Fruit fly (Drosophila melanogaster) whole organism, embryonic: ENCODE measurements around the gene Zip89B.

Experiments used
- Antp ChIP-seq: fragments of 200-800 bp; sonication (Bioruptor generic); optimal IDR thresholded peaks from 3 replicates; lab custom pipeline; 2016; ENCODE audit warnings: missing biosample characterization, missing genetic modification characterization
- Atf-2 ChIP-seq: fragments of 200-800 bp; sonication (Bioruptor generic); optimal IDR thresholded peaks from 2 replicates; lab custom pipeline; 2016; ENCODE audit warnings: missing biosample characterization, missing genetic modification characterization
- CG10209 ChIP-seq: fragments of 200-800 bp; sonication (Bioruptor generic); optimal IDR thresholded peaks from 3 replicates; lab custom pipeline; 2017; ENCODE audit warnings: missing biosample characterization, mild to moderate bottlenecking, missing genetic modification characterization, missing genetic modification reagents
- CG10543 ChIP-seq: fragments of 200-800 bp; sonication (Bioruptor generic); optimal IDR thresholded peaks from 3 replicates; lab custom pipeline; 2017; ENCODE audit warnings: missing biosample characterization, mild to moderate bottlenecking, missing genetic modification characterization, moderate library complexity
- CG11456 ChIP-seq: fragments of 200-800 bp; sonication (Bioruptor generic); IDR thresholded peaks from 3 replicates; pipeline ENCODE4 v1.3.6; 2022; ENCODE audit warnings: missing biosample characterization, missing genetic modification characterization
- CG1233 ChIP-seq: fragments of 200-800 bp; sonication (Bioruptor generic); optimal IDR thresholded peaks from 4 replicates; lab custom pipeline; 2018; ENCODE audit warnings: missing biosample characterization, mild to moderate bottlenecking, missing genetic modification characterization
- CG12659 ChIP-seq: fragments of 200-800 bp; sonication (Bioruptor generic); optimal IDR thresholded peaks from 3 replicates; lab custom pipeline; 2017; ENCODE audit warnings: mild to moderate bottlenecking, missing biosample characterization, missing genetic modification reagents, missing genetic modification characterization
- CG17829 ChIP-seq: fragments of 200-800 bp; optimal IDR thresholded peaks from 2 replicates; lab custom pipeline; 2019; ENCODE audit warnings: missing biosample characterization, mild to moderate bottlenecking, missing genetic modification characterization, moderate library complexity
- CG18619 ChIP-seq: fragments of 200-800 bp; sonication (Bioruptor generic); optimal IDR thresholded peaks from 3 replicates; lab custom pipeline; 2017; ENCODE audit warnings: missing biosample characterization, mild to moderate bottlenecking, missing genetic modification characterization
- CG31365 ChIP-seq: fragments of 200-800 bp; sonication (Bioruptor generic); optimal IDR thresholded peaks from 2 replicates; lab custom pipeline; 2018; ENCODE audit warnings: missing biosample characterization, mild to moderate bottlenecking, missing genetic modification characterization
- CG3838 ChIP-seq: fragments of 200-800 bp; sonication (Bioruptor generic); optimal IDR thresholded peaks from 3 replicates; lab custom pipeline; 2016; ENCODE audit warnings: missing biosample characterization, missing genetic modification characterization
- CG3847 ChIP-seq: fragments of 200-800 bp; sonication (Bioruptor generic); IDR thresholded peaks from 2 replicates; pipeline ENCODE4 v1.3.6; 2022; ENCODE audit warnings: missing biosample characterization, missing genetic modification characterization
- CG4328 ChIP-seq: fragments of 200-800 bp; sonication (Bioruptor generic); optimal IDR thresholded peaks from 3 replicates; lab custom pipeline; 2017; ENCODE audit warnings: missing biosample characterization, missing genetic modification reagents, missing genetic modification characterization
- CG7786 ChIP-seq: fragments of 200-800 bp; sonication (Bioruptor generic); optimal IDR thresholded peaks from 2 replicates; lab custom pipeline; 2016; ENCODE audit warnings: missing biosample characterization, missing genetic modification characterization
- CG7987 ChIP-seq: fragments of 200-800 bp; sonication (Bioruptor generic); optimal IDR thresholded peaks from 2 replicates; lab custom pipeline; 2018; ENCODE audit warnings: missing biosample characterization, mild to moderate bottlenecking, missing genetic modification characterization, moderate library complexity
- CG8281 ChIP-seq: fragments of 200-800 bp; sonication (Bioruptor generic); optimal IDR thresholded peaks from 2 replicates; lab custom pipeline; 2018; ENCODE audit warnings: missing biosample characterization, mild to moderate bottlenecking, missing genetic modification characterization, moderate library complexity
- CG8290 ChIP-seq, 3 experiments: fragments of 200-800 bp; sonication (Bioruptor generic); optimal IDR thresholded peaks; 2 replicates each; lab custom pipeline; 2016 to 2019; ENCODE audit warnings: missing biosample characterization in 3 of 3, missing genetic modification characterization in 3 of 3, mild to moderate bottlenecking in 2 of 3, moderate library complexity in 1 of 3
- D ChIP-seq, 2 experiments: fragments of 200-800 bp in 1 of 2; fragments of >200 bp in 1 of 2; sonication (Bioruptor generic) in 1 of 2; optimal IDR thresholded peaks; 2 replicates in 1 of 2; 3 replicates in 1 of 2; lab custom pipeline; 2017; ENCODE audit warnings: mild to moderate bottlenecking in 1 of 2, missing biosample characterization in 1 of 2, missing genetic modification characterization in 1 of 2, missing genetic modification reagents in 1 of 2
- Dbx ChIP-seq: fragments of 200-800 bp; sonication (Bioruptor generic); IDR thresholded peaks from 3 replicates; pipeline ENCODE4 v1.3.6; 2022; ENCODE audit warnings: missing biosample characterization, missing genetic modification characterization
- Dek ChIP-seq: fragments of 200-800 bp; sonication (Bioruptor generic); optimal IDR thresholded peaks from 3 replicates; lab custom pipeline; 2019; ENCODE audit warnings: missing biosample characterization, mild to moderate bottlenecking, missing genetic modification characterization, moderate library complexity
- Dip3 ChIP-seq: fragments of 200-800 bp; sonication (Bioruptor generic); optimal IDR thresholded peaks from 3 replicates; lab custom pipeline; 2016; ENCODE audit warnings: missing biosample characterization, missing genetic modification characterization
- Gug ChIP-seq: fragments of 200-800 bp; sonication (Bioruptor generic); IDR thresholded peaks from 4 replicates; pipeline ENCODE4 v1.3.6; 2022; ENCODE audit warnings: missing biosample characterization, missing genetic modification characterization
- Hr51 ChIP-seq, 2 experiments: fragments of 200-800 bp; sonication (Bioruptor generic); optimal IDR thresholded peaks; 2 replicates in 1 of 2; 3 replicates in 1 of 2; lab custom pipeline; 2016 to 2018; ENCODE audit warnings: missing biosample characterization in 2 of 2, missing genetic modification characterization in 2 of 2, mild to moderate bottlenecking in 1 of 2, moderate library complexity in 1 of 2
- Med ChIP-seq: fragments of 200-800 bp; sonication (Bioruptor generic); peaks from one replicate; lab custom pipeline; 2016; ENCODE audit warnings: missing biosample characterization, missing genetic modification characterization, mild to moderate bottlenecking, inconsistent platforms, moderate library complexity
- NFAT ChIP-seq: fragments of 200-800 bp; sonication (Bioruptor generic); IDR thresholded peaks from 2 replicates; pipeline ENCODE4 v1.3.6; 2022; ENCODE audit warnings: missing biosample characterization, missing genetic modification characterization
- Ptx1 ChIP-seq: fragments of 200-800 bp; sonication (Bioruptor generic); IDR thresholded peaks from 2 replicates; pipeline ENCODE4 v1.3.6; 2022; ENCODE audit warnings: missing biosample characterization, missing genetic modification characterization
- Rfx ChIP-seq: fragments of 200-800 bp; sonication (Bioruptor generic); IDR thresholded peaks from 2 replicates; pipeline ENCODE4 v1.3.6; 2022; ENCODE audit warnings: missing biosample characterization, missing genetic modification characterization
- Sox102F ChIP-seq: fragments of 200-800 bp; sonication (Bioruptor generic); optimal IDR thresholded peaks from 2 replicates; lab custom pipeline; 2018; ENCODE audit warnings: missing biosample characterization, mild to moderate bottlenecking, missing genetic modification characterization, moderate library complexity
- Usf ChIP-seq: fragments of 200-800 bp; sonication (Bioruptor generic); optimal IDR thresholded peaks from 2 replicates; lab custom pipeline; 2017; ENCODE audit warnings: missing genotype, missing biosample characterization, missing genetic modification characterization
- bowl ChIP-seq: fragments of 200-800 bp; sonication (Bioruptor generic); IDR thresholded peaks from 2 replicates; pipeline ENCODE4 v1.3.6; 2022; ENCODE audit warnings: missing biosample characterization, missing genetic modification characterization
- btn ChIP-seq: fragments of 200-800 bp; sonication (Bioruptor generic); optimal IDR thresholded peaks from 2 replicates; lab custom pipeline; 2016; ENCODE audit warnings: missing biosample characterization, missing genetic modification characterization
- cato ChIP-seq: fragments of 200-800 bp; sonication (Bioruptor generic); optimal IDR thresholded peaks from 2 replicates; lab custom pipeline; 2016; ENCODE audit warnings: missing biosample characterization, missing genetic modification characterization, borderline replicate concordance
- chif ChIP-seq, 2 experiments: fragments of 200-800 bp; sonication (Bioruptor generic); optimal IDR thresholded peaks; 3 replicates each; lab custom pipeline; 2016; ENCODE audit warnings: missing biosample characterization in 2 of 2, missing genetic modification characterization in 2 of 2
- ci ChIP-seq: fragments of 200-800 bp; sonication (Bioruptor generic); IDR thresholded peaks from 3 replicates; pipeline ENCODE4 v1.3.6; 2022; ENCODE audit warnings: missing biosample characterization, missing genetic modification characterization
- cwo ChIP-seq: fragments of 200-800 bp; sonication (Bioruptor generic); optimal IDR thresholded peaks from 3 replicates; lab custom pipeline; 2017; ENCODE audit warnings: missing biosample characterization, missing genetic modification characterization, mild to moderate bottlenecking, moderate library complexity, missing genetic modification reagents
- fu2 ChIP-seq: fragments of 200-800 bp; sonication (Bioruptor generic); optimal IDR thresholded peaks from 2 replicates; lab custom pipeline; 2016; ENCODE audit warnings: missing biosample characterization, missing genetic modification characterization
- grau ChIP-seq: fragments of 200-800 bp; optimal IDR thresholded peaks from 3 replicates; lab custom pipeline; 2019; ENCODE audit warnings: missing biosample characterization, mild to moderate bottlenecking, missing genetic modification characterization, moderate library complexity
- lilli ChIP-seq: fragments of 200-800 bp; sonication (Bioruptor generic); optimal IDR thresholded peaks from 3 replicates; lab custom pipeline; 2016; ENCODE audit warnings: missing biosample characterization, missing genetic modification characterization
- org-1 ChIP-seq: fragments of 200-800 bp; sonication (Bioruptor generic); optimal IDR thresholded peaks from 2 replicates; lab custom pipeline; 2017; ENCODE audit warnings: missing biosample characterization, missing genetic modification characterization
- p53 ChIP-seq: fragments of 200-800 bp; sonication (Bioruptor generic); optimal IDR thresholded peaks from 2 replicates; lab custom pipeline; 2016; ENCODE audit warnings: missing biosample characterization, missing genetic modification characterization
- phol ChIP-seq: fragments of 200-800 bp; sonication (Bioruptor generic); optimal IDR thresholded peaks from 3 replicates; lab custom pipeline; 2018; ENCODE audit warnings: missing biosample characterization, mild to moderate bottlenecking, missing genetic modification characterization, moderate library complexity
- ranshi ChIP-seq: fragments of 200-800 bp; sonication (Bioruptor generic); IDR thresholded peaks from 2 replicates; pipeline ENCODE4 v1.3.6; 2022; ENCODE audit warnings: missing biosample characterization, missing genetic modification characterization
- schlank ChIP-seq: fragments of 200-800 bp; sonication (Bioruptor generic); optimal IDR thresholded peaks from 2 replicates; lab custom pipeline; 2018; ENCODE audit warnings: missing biosample characterization, mild to moderate bottlenecking, missing genetic modification characterization
- slbo ChIP-seq: fragments of 200-800 bp; sonication (Bioruptor generic); IDR thresholded peaks from 2 replicates; pipeline ENCODE4 v1.3.6; 2022; ENCODE audit warnings: missing biosample characterization, missing genetic modification characterization
- sr ChIP-seq: fragments of 200-800 bp; sonication (Bioruptor generic); IDR thresholded peaks from 3 replicates; pipeline ENCODE4 v1.3.6; 2022; ENCODE audit warnings: missing biosample characterization, missing genetic modification characterization
- sug ChIP-seq: fragments of 200-800 bp; optimal IDR thresholded peaks from 2 replicates; lab custom pipeline; 2019; ENCODE audit warnings: missing biosample characterization, mild to moderate bottlenecking, missing genetic modification characterization, moderate library complexity
- tin ChIP-seq: fragments of 200-800 bp; sonication (Bioruptor generic); optimal IDR thresholded peaks from 3 replicates; lab custom pipeline; 2016; ENCODE audit warnings: missing biosample characterization, missing genetic modification characterization
- tx ChIP-seq: fragments of 200-800 bp; sonication (Bioruptor generic); optimal IDR thresholded peaks from 2 replicates; lab custom pipeline; 2016; ENCODE audit warnings: missing biosample characterization, missing genetic modification characterization
- unpg ChIP-seq: fragments of 200-800 bp; sonication (Bioruptor generic); optimal IDR thresholded peaks from 3 replicates; lab custom pipeline; 2018; ENCODE audit warnings: missing biosample characterization, mild to moderate bottlenecking, missing genetic modification characterization, moderate library complexity

The Zip89B gene

dm6 chr3R:16355393-16355943 lies 49.9 kb downstream of the Zip89B start (continued):
- TF ChIP-seq Dbx (GFP tag; lab: Robert Waterston, UW) (peak; percentile 77; the same call in 2 of the 3 replicates), grau (tag; lab: Kevin White, UChicago) (peak; percentile 29), bowl (0 out of 2 replicates have a peak, but pooled peaks have one; percentile 22), CG17829 (no peak), Ptx1 (GFP tag; lab: Robert Waterston, UW) (peak; percentile 29; the same call in 1 of the 2 replicates), CG10209 (GFP tag; lab: Kevin White, UChicago) (no peak), CG3847 (GFP tag; lab: Robert Waterston, UW) (peak; percentile 43; the same call in 1 of the 2 replicates), CG31365 (tag; lab: Kevin White, UChicago) (no peak), phol (tag; lab: Kevin White, UChicago) (no peak), org-1 (GFP tag; lab: Kevin White, UChicago) (no peak), slbo (GFP tag; lab: Robert Waterston, UW) (peak; percentile 83), lilli (GFP tag; lab: Kevin White, UChicago) (peak; percentile 68), CG3838 (no peak), ranshi (peak; percentile 40; the same call in 1 of the 2 replicates), CG4328 (GFP tag; lab: Kevin White, UChicago) (peak; percentile 15), Dek (tag; lab: Kevin White, UChicago) (peak; percentile 44), Sox102F (GFP tag; lab: Kevin White, UChicago) (peak; percentile 6), CG12659 (GFP tag; lab: Kevin White, UChicago) (peak; percentile 39), D (optimal IDR thresholded peaks at IDR 0.05; lab: Kevin White, UChicago) (no peak), D (GFP tag; optimal IDR thresholded peaks at IDR 0.05; lab: Kevin White, UChicago) (no peak), cato (GFP tag; lab: Kevin White, UChicago) (no peak), cwo (peak; percentile 62), sr (GFP tag; lab: Robert Waterston, UW) (peak; percentile 93), Atf-2 (GFP tag; lab: Kevin White, UChicago) (no peak), CG7786 (GFP tag; lab: Kevin White, UChicago) (peak; percentile 64), chif (GFP tag; optimal IDR thresholded peaks at IDR 0.05; lab: Kevin White, UChicago) (no peak), unpg (peak; percentile 6), Rfx (GFP tag; lab: Robert Waterston, UW) (peak; percentile 93), tin (no peak), ci (GFP tag; lab: Robert Waterston, UW) (peak; percentile 34; the same call in 1 of the 3 replicates), NFAT (GFP tag; lab: Robert Waterston, UW) (peak; percentile 89; the same call in 1 of the 2 replicates), CG1233 (GFP tag; lab: Kevin White, UChicago) (peak; percentile 8), fu2 (GFP tag; lab: Kevin White, UChicago) (peak; percentile 44), schlank (peak; percentile 73), p53 (GFP tag; lab: Kevin White, UChicago) (no peak), Gug (GFP tag; lab: Robert Waterston, UW) (peak; percentile 68; the same call in 2 of the 4 replicates), tx (GFP tag; lab: Kevin White, UChicago) (peak; percentile 36), Antp (peak; percentile 64), CG7987 (GFP tag; lab: Kevin White, UChicago) (peak; percentile 28), sug (tag; lab: Kevin White, UChicago) (peak; percentile 47), Usf (peak; percentile 1), CG8290 (GFP tag; optimal IDR thresholded peaks at IDR 0.05; lab: Kevin White, UChicago) (no peak), CG8290 (tag; optimal IDR thresholded peaks at IDR 0.05; lab: Kevin White, UChicago) (peak in 1 of 2 experiments; percentile 89), btn (no peak), Med (peak; percentile 96), CG11456 (GFP tag; lab: Robert Waterston, UW) (peak; percentile 82), Dip3 (peak; percentile 37), Hr51 (GFP tag; optimal IDR thresholded peaks at IDR 0.05; lab: Kevin White, UChicago) (peak in 1 of 2 experiments; percentile 10), CG8281 (no peak), CG10543 (GFP tag; lab: Kevin White, UChicago) (peak; percentile 83), CG18619 (GFP tag; lab: Kevin White, UChicago) (peak; percentile 39)
